Fruit fly (Drosophila melanogaster) whole organism, embryonic: ENCODE results near the gene Gprk2.

Experiments
- Atf-2 ChIP-seq: fragments of 200-800 bp; sonication (Bioruptor generic); optimal IDR thresholded peaks from 2 replicates; lab custom pipeline; 2016; ENCODE audit warnings: missing biosample characterization, missing genetic modification characterization
- B-H2 ChIP-seq: fragments of 200-800 bp; sonication (Bioruptor generic); optimal IDR thresholded peaks from 2 replicates; lab custom pipeline; 2018; ENCODE audit warnings: missing biosample characterization, mild to moderate bottlenecking, missing genetic modification characterization
- BEAF-32 ChIP-seq: fragments of 200-800 bp; sonication (Bioruptor generic); optimal IDR thresholded peaks from 3 replicates; lab custom pipeline; 2017; ENCODE audit warnings: missing biosample characterization, missing genetic modification characterization, mild to moderate bottlenecking, moderate library complexity, missing genetic modification reagents
- CG10267 ChIP-seq: fragments of 200-800 bp; sonication (Bioruptor generic); optimal IDR thresholded peaks from 2 replicates; lab custom pipeline; 2018; ENCODE audit warnings: missing biosample characterization, mild to moderate bottlenecking, missing genetic modification characterization, moderate library complexity
- CG10321 ChIP-seq: fragments of 200-800 bp; sonication (Bioruptor generic); IDR thresholded peaks from 2 replicates; pipeline ENCODE4 v1.3.6; 2022; ENCODE audit warnings: missing biosample characterization, missing genetic modification characterization
- CG10462 ChIP-seq: fragments of 200-800 bp; sonication (Bioruptor generic); optimal IDR thresholded peaks from 2 replicates; lab custom pipeline; 2016; ENCODE audit warnings: missing biosample characterization, missing genetic modification characterization
- CG12104 ChIP-seq: fragments of 200-800 bp; sonication (Bioruptor generic); optimal IDR thresholded peaks from 3 replicates; lab custom pipeline; 2016; ENCODE audit warnings: missing biosample characterization, missing genetic modification characterization
- CG12219 ChIP-seq: fragments of 200-800 bp; sonication (Bioruptor generic); optimal IDR thresholded peaks from 3 replicates; lab custom pipeline; 2018; ENCODE audit warnings: missing biosample characterization, mild to moderate bottlenecking, missing genetic modification characterization
- CG1603 ChIP-seq: fragments of 200-800 bp; sonication (Bioruptor generic); optimal IDR thresholded peaks from 2 replicates; lab custom pipeline; 2019; ENCODE audit warnings: missing biosample characterization, mild to moderate bottlenecking, missing genetic modification characterization, moderate library complexity
- CG17385 ChIP-seq: fragments of 200-800 bp; sonication (Bioruptor generic); optimal IDR thresholded peaks from 3 replicates; lab custom pipeline; 2018; ENCODE audit warnings: missing biosample characterization, mild to moderate bottlenecking, missing genetic modification characterization
- CG18011 ChIP-seq: fragments of 200-800 bp; sonication (Bioruptor generic); optimal IDR thresholded peaks from 2 replicates; lab custom pipeline; 2017; ENCODE audit warnings: missing biosample characterization, missing genetic modification characterization, mild to moderate bottlenecking, moderate library complexity, missing genotype
- CG18599 ChIP-seq: fragments of 200-800 bp; sonication (Bioruptor generic); optimal IDR thresholded peaks from 3 replicates; lab custom pipeline; 2017; ENCODE audit warnings: missing biosample characterization, missing genetic modification characterization, mild to moderate bottlenecking, moderate library complexity, missing genetic modification reagents
- CG18619 ChIP-seq: fragments of 200-800 bp; sonication (Bioruptor generic); optimal IDR thresholded peaks from 3 replicates; lab custom pipeline; 2017; ENCODE audit warnings: missing biosample characterization, mild to moderate bottlenecking, missing genetic modification characterization
- CG4707 ChIP-seq: fragments of 200-800 bp; sonication (Bioruptor generic); optimal IDR thresholded peaks from 2 replicates; lab custom pipeline; 2018; ENCODE audit warnings: missing biosample characterization, mild to moderate bottlenecking, missing genetic modification characterization, moderate library complexity
- CG5245 ChIP-seq: fragments of 200-800 bp; sonication (Bioruptor generic); optimal IDR thresholded peaks from 3 replicates; lab custom pipeline; 2016; ENCODE audit warnings: missing biosample characterization, missing genetic modification characterization
- CG7271 ChIP-seq: fragments of 200-800 bp; sonication (Bioruptor generic); optimal IDR thresholded peaks from 2 replicates; lab custom pipeline; 2018; ENCODE audit warnings: missing biosample characterization, mild to moderate bottlenecking, missing genetic modification characterization, moderate library complexity
- CG7372 ChIP-seq: fragments of 200-800 bp; sonication (Bioruptor generic); IDR thresholded peaks from 2 replicates; pipeline ENCODE4 v1.3.6; 2022; ENCODE audit warnings: missing biosample characterization, missing genetic modification characterization
- CG9727 ChIP-seq: fragments of 200-800 bp; sonication (Bioruptor generic); optimal IDR thresholded peaks from 3 replicates; lab custom pipeline; 2017; ENCODE audit warnings: missing biosample characterization, mild to moderate bottlenecking, missing genetic modification characterization
- Dad ChIP-seq: fragments of 200-800 bp; sonication (Bioruptor generic); optimal IDR thresholded peaks from 3 replicates; lab custom pipeline; 2016; ENCODE audit warnings: missing biosample characterization, missing genetic modification characterization
- Dek ChIP-seq: fragments of 200-800 bp; sonication (Bioruptor generic); optimal IDR thresholded peaks from 3 replicates; lab custom pipeline; 2019; ENCODE audit warnings: missing biosample characterization, mild to moderate bottlenecking, missing genetic modification characterization, moderate library complexity
- Elba2 ChIP-seq: fragments of 200-800 bp; sonication (Bioruptor generic); optimal IDR thresholded peaks from 3 replicates; lab custom pipeline; 2016; ENCODE audit warnings: missing biosample characterization, missing genetic modification characterization
- HLH4C ChIP-seq: fragments of 200-800 bp; sonication (Bioruptor generic); IDR thresholded peaks from 3 replicates; pipeline ENCODE4 v1.3.6; 2022; ENCODE audit warnings: missing biosample characterization, missing genetic modification characterization; ENCODE audit not compliant: partially characterized antibody
- Hmx ChIP-seq: fragments of 200-800 bp; sonication (Bioruptor generic); optimal IDR thresholded peaks from 2 replicates; lab custom pipeline; 2016; ENCODE audit warnings: missing biosample characterization, missing genetic modification characterization
- Hsf ChIP-seq: fragments of 200-800 bp; sonication (Bioruptor generic); optimal IDR thresholded peaks from 3 replicates; lab custom pipeline; 2016; ENCODE audit warnings: missing biosample characterization, missing genetic modification characterization
- MBD-R2 ChIP-seq: fragments of 200-800 bp; sonication (Bioruptor generic); IDR thresholded peaks from 2 replicates; pipeline ENCODE4 v1.3.6; 2022; ENCODE audit warnings: missing biosample characterization, missing genetic modification characterization
- NK7.1 ChIP-seq: fragments of 200-800 bp; sonication (Bioruptor generic); optimal IDR thresholded peaks from 3 replicates; lab custom pipeline; 2016; ENCODE audit warnings: missing biosample characterization, missing genetic modification characterization
- Nf-YB ChIP-seq: fragments of 200-800 bp; sonication (Bioruptor generic); optimal IDR thresholded peaks from 3 replicates; lab custom pipeline; 2019; ENCODE audit warnings: missing biosample characterization, mild to moderate bottlenecking, missing genetic modification characterization, moderate library complexity
- Rfx ChIP-seq: fragments of 200-800 bp; sonication (Bioruptor generic); IDR thresholded peaks from 2 replicates; pipeline ENCODE4 v1.3.6; 2022; ENCODE audit warnings: missing biosample characterization, missing genetic modification characterization
- YL-1 ChIP-seq: fragments of 200-800 bp; sonication (Bioruptor generic); optimal IDR thresholded peaks from 3 replicates; lab custom pipeline; 2017; ENCODE audit warnings: missing biosample characterization, mild to moderate bottlenecking, missing genetic modification characterization
- ac ChIP-seq: fragments of 200-800 bp; sonication (Bioruptor generic); optimal IDR thresholded peaks from 3 replicates; lab custom pipeline; 2017; ENCODE audit warnings: missing biosample characterization, mild to moderate bottlenecking, missing genetic modification characterization
- cg ChIP-seq: fragments of 200-800 bp; sonication (Bioruptor generic); optimal IDR thresholded peaks from 3 replicates; lab custom pipeline; 2019; ENCODE audit warnings: missing biosample characterization, mild to moderate bottlenecking, missing genetic modification characterization, moderate library complexity
- ci ChIP-seq: fragments of 200-800 bp; sonication (Bioruptor generic); IDR thresholded peaks from 3 replicates; pipeline ENCODE4 v1.3.6; 2022; ENCODE audit warnings: missing biosample characterization, missing genetic modification characterization
- crc ChIP-seq: fragments of 200-800 bp; sonication (Bioruptor generic); optimal IDR thresholded peaks from 2 replicates; lab custom pipeline; 2016; ENCODE audit warnings: missing biosample characterization, missing genetic modification characterization
- eve ChIP-seq, 2 experiments: fragments of >200 bp; optimal IDR thresholded peaks; 2 replicates each; lab custom pipeline; 2017; ENCODE audit warnings: missing biosample characterization in 2 of 2, missing genetic modification characterization in 2 of 2
- eyg ChIP-seq: fragments of 200-800 bp; sonication (Bioruptor generic); optimal IDR thresholded peaks from 3 replicates; lab custom pipeline; 2016; ENCODE audit warnings: missing biosample characterization, missing genetic modification characterization
- gsb-n ChIP-seq: fragments of 200-800 bp; sonication (Bioruptor generic); optimal IDR thresholded peaks from 3 replicates; lab custom pipeline; 2018; ENCODE audit warnings: missing biosample characterization, mild to moderate bottlenecking, missing genetic modification characterization
- h ChIP-seq: fragments of >200 bp; optimal IDR thresholded peaks from 2 replicates; lab custom pipeline; 2017
- kah ChIP-seq: fragments of 200-800 bp; sonication (Bioruptor generic); optimal IDR thresholded peaks from 2 replicates; lab custom pipeline; 2018; ENCODE audit warnings: missing biosample characterization, mild to moderate bottlenecking, missing genetic modification characterization
- knrl ChIP-seq: fragments of 200-800 bp; sonication (Bioruptor generic); IDR thresholded peaks from 3 replicates; pipeline ENCODE4 v1.3.6; 2022; ENCODE audit warnings: missing biosample characterization, missing genetic modification characterization; ENCODE audit not compliant: partially characterized antibody
- mirr ChIP-seq: fragments of 200-800 bp; sonication (Bioruptor generic); optimal IDR thresholded peaks from 3 replicates; lab custom pipeline; 2018; ENCODE audit warnings: missing biosample characterization, mild to moderate bottlenecking, missing genetic modification characterization
- nerfin-1 ChIP-seq: fragments of 200-800 bp; sonication (Bioruptor generic); optimal IDR thresholded peaks from 3 replicates; lab custom pipeline; 2019; ENCODE audit warnings: missing biosample characterization, mild to moderate bottlenecking, missing genetic modification characterization, moderate library complexity
- pb ChIP-seq: fragments of 200-800 bp; sonication (Bioruptor generic); optimal IDR thresholded peaks from 3 replicates; lab custom pipeline; 2016; ENCODE audit warnings: missing biosample characterization, missing genetic modification characterization
- pnt ChIP-seq: fragments of 200-800 bp; sonication (Bioruptor generic); optimal IDR thresholded peaks from 3 replicates; lab custom pipeline; 2016; ENCODE audit warnings: missing biosample characterization, missing genetic modification characterization
- pros ChIP-seq: fragments of 200-800 bp; sonication (Bioruptor generic); optimal IDR thresholded peaks from 3 replicates; lab custom pipeline; 2019; ENCODE audit warnings: missing biosample characterization, mild to moderate bottlenecking, missing genetic modification characterization, moderate library complexity
- shn ChIP-seq: fragments of 200-800 bp; sonication (Bioruptor generic); optimal IDR thresholded peaks from 3 replicates; lab custom pipeline; 2016; ENCODE audit warnings: missing biosample characterization, missing genetic modification characterization
- sna ChIP-seq: fragments of 200-800 bp; sonication (Bioruptor generic); IDR thresholded peaks from 2 replicates; pipeline ENCODE4 v1.3.6; 2022; ENCODE audit warnings: missing biosample characterization, missing genetic modification characterization; ENCODE audit not compliant: partially characterized antibody
- sug ChIP-seq: fragments of 200-800 bp; optimal IDR thresholded peaks from 2 replicates; lab custom pipeline; 2019; ENCODE audit warnings: missing biosample characterization, mild to moderate bottlenecking, missing genetic modification characterization, moderate library complexity
- tap ChIP-seq: fragments of 200-800 bp; optimal IDR thresholded peaks from 3 replicates; lab custom pipeline; 2019; ENCODE audit warnings: missing biosample characterization, mild to moderate bottlenecking, missing genetic modification characterization, moderate library complexity
- tio ChIP-seq: fragments of 200-800 bp; sonication (Bioruptor generic); optimal IDR thresholded peaks from 2 replicates; lab custom pipeline; 2017; ENCODE audit warnings: missing biosample characterization, missing genetic modification characterization, inconsistent platforms
- ttk ChIP-seq: fragments of 200-800 bp; sonication (Bioruptor generic); IDR thresholded peaks from 2 replicates; pipeline ENCODE4 v2.1.2; 2022; ENCODE audit warnings: missing biosample characterization, missing genetic modification characterization
- wor ChIP-seq: fragments of 200-800 bp; sonication (Bioruptor generic); IDR thresholded peaks from 2 replicates; pipeline ENCODE4 v1.3.6; 2022; ENCODE audit warnings: missing biosample characterization, missing genetic modification characterization

The Gprk2 gene

dm6 chr3R:31381216-31381688 is 23.8 kb upstream of the Gprk2 start (continued):
- TF ChIP-seq shn (GFP tag; lab: Kevin White, UChicago): peak; percentile 60
- peak; percentile 39; the same call in 1 of the 2 replicates for TF ChIP-seq MBD-R2 (GFP tag; lab: Robert Waterston, UW)
- TF ChIP-seq pnt (GFP tag; lab: Kevin White, UChicago): no peak
- 0 out of 3 replicates have a peak, but pooled peaks have one; percentile 24 for TF ChIP-seq HLH4C (GFP tag; lab: Robert Waterston, UW)
- peak; percentile 49 for TF ChIP-seq eyg (GFP tag; lab: Kevin White, UChicago)
- TF ChIP-seq sna (GFP tag; lab: Robert Waterston, UW): no peak
- peak; percentile 14 for TF ChIP-seq CG18011 (GFP tag; lab: Kevin White, UChicago)
- peak; percentile 77 for TF ChIP-seq CG1603
- no peak for TF ChIP-seq BEAF-32
- TF ChIP-seq kah (GFP tag; lab: Kevin White, UChicago): no peak
- TF ChIP-seq Hsf (GFP tag; lab: Kevin White, UChicago): peak; percentile 16
- no peak for TF ChIP-seq crc
- no peak for TF ChIP-seq CG10321 (GFP tag; lab: Robert Waterston, UW)
- TF ChIP-seq CG18599 (GFP tag; lab: Kevin White, UChicago): peak; percentile 59
- TF ChIP-seq CG5245: no peak
- TF ChIP-seq nerfin-1 (tag; lab: Kevin White, UChicago): no peak
- TF ChIP-seq Dad: peak; percentile 17
- TF ChIP-seq knrl (GFP tag; lab: Robert Waterston, UW): peak; percentile 69
- TF ChIP-seq CG12219 (GFP tag; lab: Kevin White, UChicago): peak; percentile 61
- TF ChIP-seq pros (GFP tag; lab: Kevin White, UChicago): no peak
- no peak for TF ChIP-seq tio (GFP tag; lab: Kevin White, UChicago)
- TF ChIP-seq wor (GFP tag; lab: Robert Waterston, UW): no peak
- TF ChIP-seq B-H2 (GFP tag; lab: Kevin White, UChicago): peak; percentile 43
- TF ChIP-seq CG18619: peak; percentile 46
- peak; percentile 70 for TF ChIP-seq Rfx (GFP tag; lab: Robert Waterston, UW)
- no peak for TF ChIP-seq cg (GFP tag; lab: Kevin White, UChicago)
- TF ChIP-seq Elba2 (GFP tag; lab: Kevin White, UChicago): no peak
- no peak for TF ChIP-seq CG7271
- no peak for TF ChIP-seq CG7372 (GFP tag; lab: Robert Waterston, UW)
- peak; percentile 61 for TF ChIP-seq Dek (tag; lab: Kevin White, UChicago)
- TF ChIP-seq pb (GFP tag; lab: Kevin White, UChicago): no peak
- TF ChIP-seq Hmx (GFP tag; lab: Kevin White, UChicago): no peak
- TF ChIP-seq tap (tag; lab: Kevin White, UChicago): no peak
- TF ChIP-seq h (lab: Kevin White, UChicago): no peak
- TF ChIP-seq sug (tag; lab: Kevin White, UChicago): peak; percentile 29
- TF ChIP-seq YL-1 (GFP tag; lab: Kevin White, UChicago): no peak
- TF ChIP-seq Nf-YB (GFP tag; lab: Kevin White, UChicago): no peak
- TF ChIP-seq ttk (GFP tag; lab: Robert Waterston, UW): peak; percentile 45
- TF ChIP-seq gsb-n (tag; lab: Kevin White, UChicago): no peak
- no peak for TF ChIP-seq CG12104
- TF ChIP-seq CG9727 (GFP tag; lab: Kevin White, UChicago): peak; percentile 14
- TF ChIP-seq mirr: no peak
- no peak for TF ChIP-seq CG10267 (tag; lab: Kevin White, UChicago)
- TF ChIP-seq Atf-2 (GFP tag; lab: Kevin White, UChicago): peak; percentile 1
- peak; percentile 39 for TF ChIP-seq CG4707 (GFP tag; lab: Kevin White, UChicago)
- TF ChIP-seq NK7.1 (GFP tag; lab: Kevin White, UChicago): peak; percentile 46
- no peak for TF ChIP-seq CG10462 (GFP tag; lab: Kevin White, UChicago)
- peak; percentile 75 for TF ChIP-seq ci
- no peak for TF ChIP-seq ac (GFP tag; lab: Kevin White, UChicago)
- peak; percentile 37 for TF ChIP-seq CG17385
- no peak for TF ChIP-seq eve (GFP tag; optimal IDR thresholded peaks at IDR 0.05; lab: Kevin White, UChicago)
